Fruit fly (Drosophila melanogaster): Measurements from ENCODE around the gene Fbxl7.

- TF ChIP-seq D1 (tag; optimal IDR thresholded peaks at IDR 0.05) (no peak), CG13204 (GFP tag; optimal IDR thresholded peaks at IDR 0.05) (peak; percentile 67), Snoo (tag; optimal IDR thresholded peaks at IDR 0.05) (no peak), EcR (GFP tag; optimal IDR thresholded peaks at IDR 0.05) (peak; percentile 53), CG15710 (tag; optimal IDR thresholded peaks at IDR 0.05) (peak; percentile 4)
These were observed at the start of gene Fbxl7 for dm6 chr3R:15920751-15921156.

Measured in whole organism, pupa.